Worm (Caenorhabditis elegans) whole organism, L4 larva: Measurements from ENCODE around the gene grl-11.
A peak's percentile ranks its signal among the peaks of the same experiment; 100 is the strongest.

ENCODE experiments used
- F26F4.8 ChIP-seq: fragments of 200-800 bp; sonication (Bioruptor generic); conservative IDR thresholded peaks from 2 replicates; pipeline ENCODE4 v1.3.6; 2022; ENCODE audit warnings: missing genetic modification characterization, missing compliant biosample characterization
- R02D3.7 ChIP-seq: fragments of 150-350 bp; sonication (generic microtip); optimal IDR thresholded peaks from 3 replicates; lab custom pipeline; 2014; ENCODE audit warnings: missing biosample characterization, missing genetic modification characterization
- T20F7.1 ChIP-seq: fragments of 200-800 bp; sonication (Bioruptor generic); optimal IDR thresholded peaks from 2 replicates; lab custom pipeline; 2018; ENCODE audit warnings: mild to moderate bottlenecking, missing genetic modification characterization, missing compliant biosample characterization
- Y105C5A.15 ChIP-seq: fragments of 200-800 bp; sonication (Bioruptor generic); IDR thresholded peaks from 2 replicates; pipeline ENCODE4 v1.3.6; 2022; ENCODE audit warnings: missing genetic modification characterization, missing compliant biosample characterization
- Y48G9A.11 ChIP-seq: fragments of 200-800 bp; sonication (Bioruptor generic); IDR thresholded peaks from 2 replicates; pipeline ENCODE4 v1.3.6; 2022; ENCODE audit warnings: missing genetic modification reagents, missing genetic modification characterization, missing compliant biosample characterization
- ZK337.2 ChIP-seq: fragments of 200-800 bp; sonication (Bioruptor generic); IDR thresholded peaks from 2 replicates; pipeline ENCODE4 v1.3.6; 2022; ENCODE audit warnings: missing genetic modification reagents, missing genetic modification characterization, missing compliant biosample characterization
- ama-1 ChIP-seq: fragments of 150-350 bp; optimal IDR thresholded peaks from 2 replicates; lab custom pipeline; 2014; ENCODE audit warnings: inconsistent platforms, mixed read lengths
- ceh-32 ChIP-seq: sonication (generic microtip); optimal IDR thresholded peaks from 2 replicates; lab custom pipeline; 2016; ENCODE audit warnings: mild to moderate bottlenecking, missing genetic modification characterization, missing compliant biosample characterization; ENCODE audit not compliant: poor library complexity
- ceh-44 ChIP-seq: fragments of 200-800 bp; sonication (Bioruptor generic); IDR thresholded peaks from 2 replicates; pipeline ENCODE4 v1.3.6; 2022; ENCODE audit warnings: missing genetic modification reagents, missing genetic modification characterization, missing compliant biosample characterization
- daf-16 ChIP-seq, 3 experiments: sonication (generic microtip); optimal IDR thresholded peaks; 2 replicates each; lab custom pipeline; 2016 to 2017; ENCODE audit warnings: missing genetic modification characterization in 3 of 3, missing genetic modification reagents in 3 of 3, mild to moderate bottlenecking in 2 of 3, missing compliant biosample characterization in 2 of 3, missing biosample characterization in 1 of 3, moderate library complexity in 1 of 3
- dpl-1 ChIP-seq: fragments of 150-350 bp; optimal IDR thresholded peaks from 2 replicates; lab custom pipeline; 2014; ENCODE audit warnings: missing biosample characterization, missing genetic modification reagents, missing genetic modification characterization
- duxl-1 ChIP-seq: sonication (generic microtip); optimal IDR thresholded peaks from 2 replicates; lab custom pipeline; 2016; ENCODE audit warnings: mild to moderate bottlenecking, missing genetic modification characterization, moderate library complexity, missing compliant biosample characterization; ENCODE audit not compliant: poor library complexity
- fkh-10 ChIP-seq: fragments of 150-350 bp; optimal IDR thresholded peaks from 2 replicates; lab custom pipeline; 2014; ENCODE audit warnings: missing biosample characterization, missing genetic modification reagents, missing genetic modification characterization
- hlh-11 ChIP-seq: fragments of 200-800 bp; sonication (Bioruptor generic); optimal IDR thresholded peaks from 2 replicates; lab custom pipeline; 2018; ENCODE audit warnings: mild to moderate bottlenecking, missing genetic modification characterization, missing compliant biosample characterization
- lin-38 ChIP-seq: fragments of 200-800 bp; sonication (Bioruptor generic); IDR thresholded peaks from 2 replicates; pipeline ENCODE4 v1.3.6; 2022; ENCODE audit warnings: missing genetic modification reagents, missing genetic modification characterization, missing compliant biosample characterization
- mdl-1 ChIP-seq, 2 experiments: fragments of 150-350 bp in 1 of 2; sonication (generic microtip) in 1 of 2; optimal IDR thresholded peaks; 2 replicates each; lab custom pipeline; 2014 to 2017; ENCODE audit warnings: missing biosample characterization in 2 of 2, missing genetic modification characterization in 2 of 2
- mep-1 ChIP-seq: fragments of 150-350 bp; sonication (generic microtip); optimal IDR thresholded peaks from 3 replicates; lab custom pipeline; 2014; ENCODE audit warnings: missing biosample characterization, missing genetic modification characterization
- mes-2 ChIP-seq: sonication (generic microtip); optimal IDR thresholded peaks from 2 replicates; lab custom pipeline; 2016; ENCODE audit warnings: missing genotype, mild to moderate bottlenecking, missing genetic modification characterization, missing compliant biosample characterization; ENCODE audit not compliant: poor library complexity, severe bottlenecking
- nhr-111 ChIP-seq: fragments of 200-800 bp; sonication (Bioruptor generic); optimal IDR thresholded peaks from 2 replicates; lab custom pipeline; 2018; ENCODE audit warnings: mild to moderate bottlenecking, missing genetic modification characterization, missing compliant biosample characterization
- nhr-28 ChIP-seq: fragments of 150-350 bp; optimal IDR thresholded peaks from 2 replicates; lab custom pipeline; 2014; ENCODE audit warnings: missing biosample characterization, missing genetic modification characterization
- nhr-76 ChIP-seq: fragments of 150-350 bp; optimal IDR thresholded peaks from 2 replicates; lab custom pipeline; 2014; ENCODE audit warnings: missing biosample characterization, missing genetic modification characterization
- rbr-2 ChIP-seq: sonication (generic microtip); optimal IDR thresholded peaks from 2 replicates; lab custom pipeline; 2016; ENCODE audit warnings: missing genotype, missing genetic modification characterization, missing compliant biosample characterization
- saeg-2 ChIP-seq: fragments of 200-800 bp; sonication (Bioruptor generic); IDR thresholded peaks from 2 replicates; pipeline ENCODE4 v1.3.6; 2022; ENCODE audit warnings: missing genetic modification reagents, missing genetic modification characterization, missing compliant biosample characterization
- skn-1 ChIP-seq: fragments of 150-350 bp; optimal IDR thresholded peaks from 2 replicates; lab custom pipeline; 2014; ENCODE audit warnings: missing biosample characterization, missing genetic modification characterization
- snpc-1.2 ChIP-seq: fragments of 200-800 bp; sonication (Bioruptor generic); IDR thresholded peaks from 2 replicates; pipeline ENCODE4 v1.3.6; 2022; ENCODE audit warnings: missing genetic modification reagents, missing genetic modification characterization, missing compliant biosample characterization
- unc-130 ChIP-seq: sonication (generic microtip); optimal IDR thresholded peaks from 2 replicates; lab custom pipeline; 2016; ENCODE audit warnings: missing genetic modification reagents, missing genetic modification characterization, missing compliant biosample characterization
- unc-39 ChIP-seq: sonication (generic microtip); optimal IDR thresholded peaks from 2 replicates; lab custom pipeline; 2017; ENCODE audit warnings: missing biosample characterization, missing genetic modification characterization
- unc-62 ChIP-seq, 3 experiments: fragments of 150-350 bp in 1 of 3; sonication (generic microtip); optimal IDR thresholded peaks in 2 of 3; peaks in 1 of 3; 1 replicate in 1 of 3; 2 replicates in 2 of 3; lab custom pipeline; 2014 to 2017; ENCODE audit warnings: missing biosample characterization in 3 of 3, missing genetic modification characterization in 3 of 3, missing genetic modification reagents in 3 of 3, missing genotype in 1 of 3
- zfp-3 ChIP-seq: fragments of 200-800 bp; sonication (Bioruptor generic); conservative IDR thresholded peaks from 2 replicates; pipeline ENCODE4 v1.3.6; 2022; ENCODE audit warnings: missing genetic modification reagents, missing genetic modification characterization, missing compliant biosample characterization
- zip-11 ChIP-seq: fragments of 200-800 bp; sonication (Bioruptor generic); IDR thresholded peaks from 2 replicates; pipeline ENCODE4 v1.3.6; 2022; ENCODE audit warnings: missing genetic modification characterization, missing compliant biosample characterization
- ztf-11 ChIP-seq: fragments of 150-350 bp; optimal IDR thresholded peaks from 2 replicates; lab custom pipeline; 2014; ENCODE audit warnings: missing biosample characterization, missing genetic modification characterization

grl-11 gene

DNA sequence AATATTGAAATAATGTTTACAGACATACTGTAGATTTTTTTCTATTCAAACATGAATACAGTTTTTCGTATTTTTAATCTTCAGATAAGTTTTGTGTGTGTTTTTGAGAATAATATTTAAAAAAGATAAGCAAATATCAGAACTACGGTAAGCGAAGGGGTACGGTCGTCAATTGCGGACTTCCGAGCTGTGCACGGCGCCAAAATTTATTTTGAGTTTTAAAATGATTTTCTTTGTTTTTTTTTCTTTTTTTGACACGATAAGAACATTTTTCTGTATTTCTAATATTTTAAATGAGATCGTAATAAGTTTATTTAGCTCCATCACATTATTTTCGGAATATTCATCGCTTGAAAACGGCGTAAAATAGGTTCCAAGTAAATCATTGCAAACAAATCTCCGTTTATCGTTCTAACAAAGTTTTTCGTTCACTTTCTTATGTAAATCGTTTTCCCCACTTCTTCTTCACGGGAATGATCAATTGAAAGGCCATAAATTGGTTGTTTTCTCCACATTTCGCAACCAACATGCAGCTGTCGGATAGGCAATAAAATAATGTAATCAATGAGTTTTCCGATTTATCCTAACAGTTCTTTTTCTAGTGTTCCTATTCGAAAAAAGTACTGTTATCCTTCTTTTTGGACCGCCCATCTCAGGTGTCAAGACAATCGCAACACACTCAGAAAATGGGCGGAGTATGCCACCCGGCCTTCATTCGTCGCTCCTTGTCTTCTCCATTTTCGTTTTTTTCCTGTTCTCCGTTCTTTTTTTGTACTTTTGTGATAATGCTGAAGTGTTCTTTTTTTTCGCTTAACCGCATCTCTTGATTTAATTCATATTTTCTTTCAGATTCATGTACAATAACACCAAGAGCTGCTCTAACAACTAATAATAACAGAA is 26.5 kb downstream of the grl-11 start, which contains the start of gene glp-1:
Gene glp-1, plus strand, starts transcription at position 850 of the 900 bp plus-strand sequence.
- TF ChIP-seq Y48G9A.11 (GFP tag; lab: Robert Waterston, UW) (peak; percentile 34; the same call in 1 of the 2 replicates), unc-62 (GFP tag; optimal IDR thresholded peaks at IDR 0.05 in 1 of 2; lab: Kevin White, UChicago) (peak in 1 of 2 experiments; percentile 72), unc-62 (tag; optimal IDR thresholded peaks at IDR 0.05; lab: Kevin White, UChicago) (no peak), ceh-44 (no peak), ama-1 (lab: Kevin White, UChicago) (no peak), ZK337.2 (GFP tag; lab: Robert Waterston, UW) (no peak), unc-39 (no peak), unc-130 (GFP tag; lab: Kevin White, UChicago) (peak; percentile 41), fkh-10 (GFP tag; lab: Kevin White, UChicago) (no peak), rbr-2 (tag; lab: Kevin White, UChicago) (no peak), duxl-1 (tag; lab: Kevin White, UChicago) (no peak), zip-11 (GFP tag; lab: Robert Waterston, UW) (no peak), mep-1 (no peak), nhr-28 (no peak), skn-1 (tag; lab: Kevin White, UChicago) (no peak), F26F4.8 (GFP tag; lab: Robert Waterston, UW) (no peak), nhr-111 (no peak)

ce11 chrIII:9089325-9089823 is 28.8 kb downstream of the grl-11 start, which contains the start of the genes mccc-2 and mrpl-44:
mccc-2 (minus strand) TSS chrIII:9089375.
mrpl-44 (minus strand) TSS chrIII:9089375.
- TF ChIP-seq ztf-11 (tag; lab: Kevin White, UChicago), result no peak
- TF ChIP-seq nhr-76 (tag; lab: Kevin White, UChicago), result no peak
- no peak for TF ChIP-seq unc-62 (GFP tag; optimal IDR thresholded peaks at IDR 0.05 in 1 of 2; lab: Kevin White, UChicago)
- TF ChIP-seq unc-62 (tag; optimal IDR thresholded peaks at IDR 0.05; lab: Kevin White, UChicago), result no peak
- TF ChIP-seq Y48G9A.11 (GFP tag; lab: Robert Waterston, UW), result peak; percentile 69; the same call in 1 of the 2 replicates
- peak; percentile 36 for TF ChIP-seq mes-2 (tag; lab: Kevin White, UChicago)
- TF ChIP-seq T20F7.1 (GFP tag; lab: Kevin White, UChicago), result peak; percentile 97
- peak; percentile 86 for TF ChIP-seq dpl-1 (GFP tag; lab: Kevin White, UChicago)

DNA sequence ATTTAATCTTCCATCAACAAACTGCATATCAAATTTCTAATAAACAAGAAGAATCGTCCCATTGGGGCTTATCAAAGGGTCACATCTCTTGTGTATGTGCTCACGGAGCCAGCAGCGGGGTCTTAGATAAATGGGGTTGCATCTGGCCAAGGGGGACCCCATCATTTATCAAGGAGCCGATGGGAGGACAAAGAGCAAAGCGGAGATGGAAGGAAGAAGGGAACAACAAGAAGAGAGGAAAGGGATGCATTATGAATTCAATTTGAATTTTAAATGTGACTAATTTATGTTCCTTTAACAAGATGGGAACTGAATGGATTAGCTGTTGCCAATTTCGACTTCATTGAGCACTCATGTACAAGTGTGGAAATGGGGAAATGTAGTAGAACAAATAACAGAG is 33.8 kb downstream of the grl-11 start:
- TF ChIP-seq duxl-1 (tag; lab: Kevin White, UChicago) (no peak), ceh-32 (tag; lab: Kevin White, UChicago) (no peak), nhr-28 (no peak), mes-2 (tag; lab: Kevin White, UChicago) (no peak), ceh-44 (no peak), mep-1 (peak; percentile 6), lin-38 (GFP tag; lab: Robert Waterston, UW) (no peak), saeg-2 (GFP tag; lab: Robert Waterston, UW) (no peak), zfp-3 (GFP tag; lab: Robert Waterston, UW) (no peak), nhr-76 (tag; lab: Kevin White, UChicago) (no peak), daf-16 (GFP tag; optimal IDR thresholded peaks at IDR 0.05; lab: Kevin White, UChicago) (peak in 1 of 2 experiments; percentile 50), daf-16 (tag; optimal IDR thresholded peaks at IDR 0.05; lab: Kevin White, UChicago) (peak; percentile 78), F26F4.8 (GFP tag; lab: Robert Waterston, UW) (no peak), R02D3.7 (no peak), snpc-1.2 (GFP tag; lab: Robert Waterston, UW) (no peak), hlh-11 (tag; lab: Kevin White, UChicago) (peak; percentile 2), Y48G9A.11 (GFP tag; lab: Robert Waterston, UW) (no peak), mdl-1 (tag; optimal IDR thresholded peaks at IDR 0.05; lab: Kevin White, UChicago) (no peak), Y105C5A.15 (GFP tag; lab: Robert Waterston, UW) (no peak)
- TF ChIP-seq, all 104 proteins: peak for 3
